Worm (Caenorhabditis elegans): ENCODE data around the gene let-19.

The let-19 gene

ce11 chrII:8789828-8790558 lies 19.2 kb downstream of the let-19 start, which contains the start of gene F07H5.13 (continued):
- TF ChIP-seq unc-62 (GFP tag; optimal IDR thresholded peaks at IDR 0.05 in 1 of 2), result no peak
- no peak for TF ChIP-seq unc-62 (tag; optimal IDR thresholded peaks at IDR 0.05)
- TF ChIP-seq nhr-11 (tag; optimal IDR thresholded peaks at IDR 0.05), result peak; percentile 35
- TF ChIP-seq cey-2 (tag; optimal IDR thresholded peaks at IDR 0.05; ENCODE audit: borderline replicate concordance, insufficient read depth), result no peak
- TF ChIP-seq nhr-25 (tag; optimal IDR thresholded peaks at IDR 0.05; ENCODE audit: borderline replicate concordance, insufficient read depth), result peak; percentile 43
- no peak for TF ChIP-seq attf-4 (tag; optimal IDR thresholded peaks at IDR 0.05)
- no peak for TF ChIP-seq hlh-30 (tag; optimal IDR thresholded peaks at IDR 0.05; ENCODE audit: insufficient read depth)
- no peak for TF ChIP-seq jun-1 (tag; optimal IDR thresholded peaks at IDR 0.05)
- TF ChIP-seq mdl-1 (tag; optimal IDR thresholded peaks at IDR 0.05), result no peak
- no peak for TF ChIP-seq ztf-7 (tag; optimal IDR thresholded peaks at IDR 0.05)
- peak; percentile 48 for TF ChIP-seq lin-13 (GFP tag; optimal IDR thresholded peaks at IDR 0.05)
- no peak for TF ChIP-seq Y48G9A.11 (GFP tag; IDR thresholded peaks at IDR 0.05)
- no peak for TF ChIP-seq dmd-8 (GFP tag; IDR thresholded peaks at IDR 0.05)
- TF ChIP-seq ceh-32 (tag; optimal IDR thresholded peaks at IDR 0.05; ENCODE audit: poor library complexity), result no peak
- TF ChIP-seq F49E8.2 (tag; optimal IDR thresholded peaks at IDR 0.05; ENCODE audit: borderline replicate concordance), result no peak
- TF ChIP-seq rbr-2 (tag; optimal IDR thresholded peaks at IDR 0.05), result peak; percentile 33
- peak; percentile 44 for TF ChIP-seq lin-38 (GFP tag; IDR thresholded peaks at IDR 0.05)
- TF ChIP-seq ceh-28 (tag; optimal IDR thresholded peaks at IDR 0.05), result no peak
- peak; percentile 6 for TF ChIP-seq spr-3 (GFP tag; optimal IDR thresholded peaks at IDR 0.05)
- no peak for TF ChIP-seq lin-15B (tag; optimal IDR thresholded peaks at IDR 0.05)
- TF ChIP-seq F10B5.3 (tag; optimal IDR thresholded peaks at IDR 0.05), result peak; percentile 0
- TF ChIP-seq daf-12 (tag; optimal IDR thresholded peaks at IDR 0.05), result no peak
- TF ChIP-seq madf-9 (GFP tag; conservative IDR thresholded peaks at IDR 0.05), result no peak
- no peak for TF ChIP-seq tag-97 (GFP tag; IDR thresholded peaks at IDR 0.05)
- peak; percentile 83 for TF ChIP-seq zfp-3 (GFP tag; conservative IDR thresholded peaks at IDR 0.05)
- TF ChIP-seq Y5F2A.4 (GFP tag; optimal IDR thresholded peaks at IDR 0.05), result no peak
- no peak for TF ChIP-seq pqm-1 (tag; optimal IDR thresholded peaks at IDR 0.05)
- TF ChIP-seq fkh-10 (GFP tag; optimal IDR thresholded peaks at IDR 0.05), result no peak
- no peak for TF ChIP-seq ceh-62 (tag; optimal IDR thresholded peaks at IDR 0.05)
- no peak for TF ChIP-seq unc-130 (GFP tag; optimal IDR thresholded peaks at IDR 0.05)
- TF ChIP-seq lir-3 (tag; optimal IDR thresholded peaks at IDR 0.05), result no peak
- peak; percentile 24 for TF ChIP-seq spr-1 (tag; optimal IDR thresholded peaks at IDR 0.05)
- no peak for TF ChIP-seq daf-19 (GFP tag; conservative IDR thresholded peaks at IDR 0.05)
- no peak for TF ChIP-seq ceh-44 (GFP tag; IDR thresholded peaks at IDR 0.05)
- TF ChIP-seq F26F4.8 (GFP tag; conservative IDR thresholded peaks at IDR 0.05), result no peak
- TF ChIP-seq arid-1 (GFP tag; conservative IDR thresholded peaks at IDR 0.05), result peak; percentile 56
- peak; percentile 30 for TF ChIP-seq duxl-1 (tag; optimal IDR thresholded peaks at IDR 0.05; ENCODE audit: poor library complexity)
- TF ChIP-seq fos-1 (tag; optimal IDR thresholded peaks at IDR 0.05), result no peak
- no peak for TF ChIP-seq ceh-82 (tag; optimal IDR thresholded peaks at IDR 0.05)
- TF ChIP-seq tra-1 (GFP tag; IDR thresholded peaks at IDR 0.05), result no peak
- TF ChIP-seq nhr-6 (tag; optimal IDR thresholded peaks at IDR 0.05), result peak; percentile 35
- no peak for TF ChIP-seq F37D6.2 (tag; optimal IDR thresholded peaks at IDR 0.05)
- no peak for TF ChIP-seq ZK337.2 (GFP tag; IDR thresholded peaks at IDR 0.05)
- TF ChIP-seq unc-39 (tag; optimal IDR thresholded peaks at IDR 0.05), result no peak
- TF ChIP-seq ctbp-1 (GFP tag; IDR thresholded peaks at IDR 0.05), result peak; percentile 27; the same call in 1 of the 2 replicates
- TF ChIP-seq dmd-9 (GFP tag; IDR thresholded peaks at IDR 0.05), result no peak
- TF ChIP-seq hlh-11 (tag; optimal IDR thresholded peaks at IDR 0.05), result peak; percentile 21
- peak; percentile 39 for TF ChIP-seq nhr-48 (tag; optimal IDR thresholded peaks at IDR 0.05)
- TF ChIP-seq nhr-77 (tag; optimal IDR thresholded peaks at IDR 0.05), result peak; percentile 56
- 0 out of 2 replicates have a peak, but pooled peaks have one; percentile 42 for TF ChIP-seq hmg-1.1 (GFP tag; IDR thresholded peaks at IDR 0.05)

Measured in whole organism, L4 larva.